Fruit fly (Drosophila melanogaster) Kc167 (cell line): ENCODE data around the gene CG31381.

Experiments used
- Sin3A ChIP-seq: fragments of >200 bp; optimal IDR thresholded peaks from 2 replicates; lab custom pipeline; 2018; ENCODE audit warnings: missing external identifiers
- h ChIP-seq: fragments of >200 bp; optimal IDR thresholded peaks from 3 replicates; lab custom pipeline; 2018; ENCODE audit warnings: missing external identifiers
- psq ChIP-seq: fragments of >200 bp; optimal IDR thresholded peaks from 2 replicates; lab custom pipeline; 2017; ENCODE audit warnings: missing external identifiers

- TF ChIP-seq psq (lab: Kevin White, UChicago) (no peak), Sin3A (lab: Kevin White, UChicago) (no peak), h (lab: Kevin White, UChicago) (no peak)
Observed at dm6 chr3R:24856143-24856542, 20.7 kb upstream of the CG31381 start, which contains the start of gene HDAC11.
